Worm (Caenorhabditis elegans) whole organism, L1 larva: Measurements from ENCODE around the gene snr-1.

Source experiments
- alr-1 ChIP-seq: fragments of 200-800 bp; sonication (Bioruptor generic); optimal IDR thresholded peaks from 2 replicates; lab custom pipeline; 2018; ENCODE audit warnings: borderline replicate concordance, mild to moderate bottlenecking, missing genetic modification characterization, missing compliant biosample characterization
- ceh-88 ChIP-seq: fragments of 200-800 bp; sonication (Bioruptor generic); IDR thresholded peaks from 2 replicates; pipeline ENCODE4 v1.3.6; 2022; ENCODE audit warnings: missing genetic modification characterization, missing compliant biosample characterization
- dsc-1 ChIP-seq: sonication (generic microtip); optimal IDR thresholded peaks from 2 replicates; lab custom pipeline; 2016; ENCODE audit warnings: mild to moderate bottlenecking, missing genetic modification characterization, missing compliant biosample characterization
- elt-3 ChIP-seq, 6 experiments: fragments of 150-350 bp in 1 of 6; sonication (generic microtip); optimal IDR thresholded peaks; 2 replicates each; lab custom pipeline; 2017 to 2018; ENCODE audit warnings: missing biosample characterization in 6 of 6, missing genetic modification characterization in 6 of 6, inconsistent platforms in 1 of 6
- fkh-10 ChIP-seq: sonication (generic microtip); optimal IDR thresholded peaks from 2 replicates; lab custom pipeline; 2017; ENCODE audit warnings: missing biosample characterization, missing genetic modification reagents, missing genetic modification characterization
- isw-1 ChIP-seq: fragments of 200-800 bp; sonication (Bioruptor generic); IDR thresholded peaks from 2 replicates; pipeline ENCODE4 v1.3.6; 2022; ENCODE audit warnings: missing genetic modification characterization, missing compliant biosample characterization
- lin-15B ChIP-seq: fragments of 150-350 bp; sonication (generic microtip); optimal IDR thresholded peaks from 3 replicates; lab custom pipeline; 2014; ENCODE audit warnings: missing biosample characterization, missing genetic modification characterization
- lin-39 ChIP-seq: fragments of 150-350 bp; optimal IDR thresholded peaks from 2 replicates; lab custom pipeline; 2014; ENCODE audit warnings: missing biosample characterization, missing genetic modification reagents, missing genetic modification characterization
- lir-3 ChIP-seq: sonication (generic microtip); optimal IDR thresholded peaks from 2 replicates; lab custom pipeline; 2016; ENCODE audit warnings: mild to moderate bottlenecking, missing genetic modification characterization, moderate library complexity, missing compliant biosample characterization; ENCODE audit not compliant: poor library complexity
- lsy-2 ChIP-seq, 2 experiments: fragments of 150-350 bp; optimal IDR thresholded peaks; 2 replicates each; lab custom pipeline; 2014; ENCODE audit warnings: missing biosample characterization in 2 of 2, missing genetic modification characterization in 2 of 2
- mep-1 ChIP-seq: fragments of 150-350 bp; optimal IDR thresholded peaks from 2 replicates; lab custom pipeline; 2014; ENCODE audit warnings: missing biosample characterization, missing genetic modification characterization
- nhr-11 ChIP-seq: fragments of 150-350 bp; optimal IDR thresholded peaks from 2 replicates; lab custom pipeline; 2014; ENCODE audit warnings: missing biosample characterization, missing genetic modification characterization
- nhr-28 ChIP-seq: fragments of 150-350 bp; optimal IDR thresholded peaks from 2 replicates; lab custom pipeline; 2014; ENCODE audit warnings: missing biosample characterization, missing genetic modification characterization
- nhr-71 ChIP-seq: sonication (generic microtip); optimal IDR thresholded peaks from 2 replicates; lab custom pipeline; 2016; ENCODE audit warnings: mild to moderate bottlenecking, missing genetic modification characterization, moderate library complexity, missing compliant biosample characterization
- nhr-76 ChIP-seq: sonication (generic microtip); optimal IDR thresholded peaks from 2 replicates; lab custom pipeline; 2017; ENCODE audit warnings: missing biosample characterization, missing genetic modification characterization
- nhr-90 ChIP-seq: sonication (generic microtip); optimal IDR thresholded peaks from 2 replicates; lab custom pipeline; 2016; ENCODE audit warnings: mild to moderate bottlenecking, missing genetic modification characterization, missing compliant biosample characterization; ENCODE audit not compliant: poor library complexity
- unc-30 ChIP-seq: sonication (generic microtip); optimal IDR thresholded peaks from 2 replicates; lab custom pipeline; 2017; ENCODE audit warnings: missing biosample characterization, missing genetic modification characterization
- zip-4 ChIP-seq: fragments of 200-800 bp; sonication (Bioruptor generic); optimal IDR thresholded peaks from 2 replicates; lab custom pipeline; 2018; ENCODE audit warnings: mild to moderate bottlenecking, missing genetic modification characterization, moderate library complexity, missing compliant biosample characterization

snr-1 gene

DNA sequence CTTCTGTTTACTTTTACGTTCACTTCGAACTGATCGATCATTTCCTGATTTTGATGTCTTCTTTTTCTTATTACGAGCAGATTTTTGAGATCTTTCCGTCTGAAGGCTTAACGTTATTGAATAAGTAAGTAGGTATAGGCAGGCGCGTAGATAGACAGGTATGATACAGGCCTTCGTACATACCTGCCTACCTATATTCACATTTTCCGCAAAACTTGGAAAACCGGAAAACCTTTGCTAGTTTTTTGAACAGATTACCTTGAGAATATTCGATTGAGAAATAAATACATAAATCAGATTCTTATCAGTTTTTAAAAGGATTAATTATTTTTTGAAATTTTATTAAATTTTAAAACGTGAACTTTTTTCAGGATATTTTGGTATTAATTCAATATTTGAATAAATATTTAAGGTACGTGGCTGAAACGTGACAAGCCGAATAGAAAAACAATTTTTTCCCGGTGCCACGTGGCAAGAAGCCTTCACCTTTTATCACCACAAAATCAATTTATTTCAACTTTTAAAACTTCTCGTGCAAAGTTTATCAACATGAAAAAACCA lies 43.3 kb downstream of the snr-1 start, which contains the start of the genes Y116A8C.37 and Y116A8C.38:
Gene Y116A8C.37, minus strand, starts transcription at position 101 of the 561 bp plus-strand sequence.
Gene Y116A8C.38, plus strand, starts transcription at position 511 of the 561 bp plus-strand sequence.
- TF ChIP-seq lir-3 (tag; lab: Kevin White, UChicago), result no peak
- TF ChIP-seq alr-1 (tag; lab: Kevin White, UChicago), result no peak
- TF ChIP-seq mep-1 (tag; lab: Kevin White, UChicago), result no peak
- TF ChIP-seq dsc-1 (tag; lab: Kevin White, UChicago), result no peak
- no peak for TF ChIP-seq unc-30 (tag; lab: Kevin White, UChicago)
- no peak for TF ChIP-seq isw-1 (GFP tag; lab: Robert Waterston, UW)
- no peak for TF ChIP-seq nhr-76 (tag; lab: Kevin White, UChicago)
- no peak for TF ChIP-seq nhr-71
- TF ChIP-seq lin-15B (tag; lab: Kevin White, UChicago), result no peak
- TF ChIP-seq ceh-88, result no peak
- TF ChIP-seq nhr-11 (tag; lab: Kevin White, UChicago), result no peak
- TF ChIP-seq zip-4 (GFP tag; lab: Kevin White, UChicago), result no peak
- no peak for TF ChIP-seq lsy-2 (tag; optimal IDR thresholded peaks at IDR 0.05; lab: Kevin White, UChicago)
- no peak for TF ChIP-seq lin-39
- TF ChIP-seq fkh-10 (GFP tag; lab: Kevin White, UChicago), result no peak
- no peak for TF ChIP-seq nhr-90 (tag; lab: Kevin White, UChicago)
- TF ChIP-seq elt-3 (tag; optimal IDR thresholded peaks at IDR 0.05; lab: Kevin White, UChicago), result no peak
- no peak for TF ChIP-seq nhr-28
